Worm (Caenorhabditis elegans) whole organism, mixed stage, embryonic: Measurements from ENCODE around the gene col-132.

Experiments
- M03D4.4 ChIP-seq: sonication (generic microtip); optimal IDR thresholded peaks from 2 replicates; lab custom pipeline; 2017; ENCODE audit warnings: mild to moderate bottlenecking, missing genetic modification characterization, missing compliant biosample characterization
- bed-3 ChIP-seq: fragments of 200-800 bp; sonication (Bioruptor generic); optimal IDR thresholded peaks from 3 replicates; lab custom pipeline; 2018; ENCODE audit warnings: mild to moderate bottlenecking, missing genetic modification characterization, moderate library complexity, missing compliant biosample characterization
- ceh-39 ChIP-seq: fragments of 150-350 bp; optimal IDR thresholded peaks from 2 replicates; lab custom pipeline; 2014; ENCODE audit warnings: missing biosample characterization, missing genetic modification characterization
- ceh-43 ChIP-seq: fragments of 200-800 bp; sonication (Bioruptor generic); optimal IDR thresholded peaks from 2 replicates; lab custom pipeline; 2018; ENCODE audit warnings: mild to moderate bottlenecking, missing genetic modification characterization, moderate library complexity, missing compliant biosample characterization
- ces-1 ChIP-seq: fragments of 150-350 bp; optimal IDR thresholded peaks from 2 replicates; lab custom pipeline; 2014; ENCODE audit warnings: missing biosample characterization, missing genetic modification reagents, missing genetic modification characterization
- cnd-1 ChIP-seq: fragments of 200-800 bp; sonication (Bioruptor generic); optimal IDR thresholded peaks from 2 replicates; lab custom pipeline; 2018; ENCODE audit warnings: mild to moderate bottlenecking, missing genetic modification characterization, missing compliant biosample characterization
- elt-1 ChIP-seq: sonication (generic microtip); optimal IDR thresholded peaks from 2 replicates; lab custom pipeline; 2017; ENCODE audit warnings: missing genetic modification characterization, mild to moderate bottlenecking, missing compliant biosample characterization, antibody characterized with exemption, moderate library complexity, borderline replicate concordance; ENCODE audit not compliant: insufficient read depth
- flh-1 ChIP-seq: fragments of 200-800 bp; sonication (Bioruptor generic); optimal IDR thresholded peaks from 2 replicates; lab custom pipeline; 2018; ENCODE audit warnings: mild to moderate bottlenecking, missing genetic modification characterization, moderate library complexity, missing compliant biosample characterization
- ham-2 ChIP-seq: fragments of 200-800 bp; sonication (Bioruptor generic); optimal IDR thresholded peaks from 2 replicates; lab custom pipeline; 2018; ENCODE audit warnings: mild to moderate bottlenecking, missing genetic modification characterization, missing compliant biosample characterization
- hlh-1 ChIP-seq: fragments of 150-350 bp; optimal IDR thresholded peaks from 2 replicates; lab custom pipeline; 2014; ENCODE audit warnings: missing biosample characterization, missing genetic modification reagents, missing genetic modification characterization
- lin-13 ChIP-seq: fragments of 150-350 bp; optimal IDR thresholded peaks from 2 replicates; lab custom pipeline; 2014; ENCODE audit warnings: missing biosample characterization, missing genetic modification characterization
- lin-32 ChIP-seq: fragments of 200-800 bp; sonication (Bioruptor generic); optimal IDR thresholded peaks from 2 replicates; lab custom pipeline; 2018; ENCODE audit warnings: mild to moderate bottlenecking, missing genetic modification characterization, missing compliant biosample characterization
- mep-1 ChIP-seq: fragments of 150-350 bp; optimal IDR thresholded peaks from 2 replicates; lab custom pipeline; 2017; ENCODE audit warnings: missing biosample characterization, missing genetic modification reagents, missing genetic modification characterization, inconsistent platforms
- mls-2 ChIP-seq: sonication (generic microtip); optimal IDR thresholded peaks from 2 replicates; lab custom pipeline; 2016; ENCODE audit warnings: mild to moderate bottlenecking, missing genetic modification characterization, moderate library complexity, missing compliant biosample characterization
- nhr-2 ChIP-seq: fragments of 150-350 bp; optimal IDR thresholded peaks from 2 replicates; lab custom pipeline; 2014; ENCODE audit warnings: missing biosample characterization, missing genetic modification characterization
- nhr-237 ChIP-seq: fragments of 150-350 bp; optimal IDR thresholded peaks from 2 replicates; lab custom pipeline; 2014; ENCODE audit warnings: missing biosample characterization, missing genetic modification characterization
- nhr-28 ChIP-seq: fragments of 150-350 bp; optimal IDR thresholded peaks from 2 replicates; lab custom pipeline; 2014; ENCODE audit warnings: missing biosample characterization, missing genetic modification characterization
- nhr-76 ChIP-seq: sonication (generic microtip); optimal IDR thresholded peaks from 2 replicates; lab custom pipeline; 2017; ENCODE audit warnings: missing biosample characterization, missing genetic modification characterization
- pha-4 ChIP-seq: fragments of 150-350 bp; optimal IDR thresholded peaks from 2 replicates; lab custom pipeline; 2018; ENCODE audit warnings: missing biosample characterization, missing genetic modification reagents, missing genetic modification characterization
- sem-2 ChIP-seq: fragments of 200-800 bp; sonication (Bioruptor generic); optimal IDR thresholded peaks from 2 replicates; lab custom pipeline; 2018; ENCODE audit warnings: mild to moderate bottlenecking, missing genetic modification characterization, missing compliant biosample characterization
- snpc-4 ChIP-seq: fragments of 150-350 bp; optimal IDR thresholded peaks from 2 replicates; lab custom pipeline; 2014; ENCODE audit warnings: missing biosample characterization, missing genetic modification characterization
- sptf-1 ChIP-seq: sonication (generic microtip); optimal IDR thresholded peaks from 2 replicates; lab custom pipeline; 2017; ENCODE audit warnings: mild to moderate bottlenecking, missing genetic modification characterization, moderate library complexity, missing compliant biosample characterization
- unc-120 ChIP-seq: sonication (generic microtip); optimal IDR thresholded peaks from 2 replicates; lab custom pipeline; 2017; ENCODE audit warnings: missing genetic modification characterization, missing compliant biosample characterization; ENCODE audit not compliant: poor library complexity, severe bottlenecking
- unc-62 ChIP-seq: fragments of 150-350 bp; optimal IDR thresholded peaks from 2 replicates; lab custom pipeline; 2014; ENCODE audit warnings: missing biosample characterization, missing genetic modification reagents, missing genetic modification characterization
- zip-8 ChIP-seq: fragments of 150-350 bp; optimal IDR thresholded peaks from 2 replicates; lab custom pipeline; 2014; ENCODE audit warnings: missing biosample characterization, missing genetic modification characterization
- ztf-11 ChIP-seq: fragments of 150-350 bp; optimal IDR thresholded peaks from 2 replicates; lab custom pipeline; 2014; ENCODE audit warnings: missing biosample characterization, missing genetic modification characterization

Gene col-132

ce11 chrIV:13044980-13045379, 45.9 kb downstream of the col-132 start:
- TF ChIP-seq cnd-1 (tag; lab: Kevin White, UChicago), result no peak
- no peak for TF ChIP-seq M03D4.4 (tag; lab: Kevin White, UChicago)
- TF ChIP-seq ztf-11 (tag; lab: Kevin White, UChicago), result no peak
- TF ChIP-seq lin-13 (tag; lab: Kevin White, UChicago), result no peak
- no peak for TF ChIP-seq ceh-43 (GFP tag; lab: Kevin White, UChicago)
- no peak for TF ChIP-seq nhr-76 (tag; lab: Kevin White, UChicago)
- TF ChIP-seq ceh-39 (tag; lab: Kevin White, UChicago), result no peak
- TF ChIP-seq mls-2 (tag; lab: Kevin White, UChicago), result no peak
- no peak for TF ChIP-seq nhr-28 (tag; lab: Kevin White, UChicago)
- no peak for TF ChIP-seq ham-2 (GFP tag; lab: Kevin White, UChicago)
- no peak for TF ChIP-seq snpc-4
- TF ChIP-seq elt-1 (tag; lab: Kevin White, UChicago), result no peak
- TF ChIP-seq pha-4 (tag; lab: Kevin White, UChicago), result no peak
- no peak for TF ChIP-seq nhr-2 (tag; lab: Kevin White, UChicago)
- no peak for TF ChIP-seq nhr-237 (tag; lab: Kevin White, UChicago)
- no peak for TF ChIP-seq flh-1
- TF ChIP-seq zip-8, result no peak
- no peak for TF ChIP-seq unc-120
- no peak for TF ChIP-seq lin-32 (GFP tag; lab: Kevin White, UChicago)
- no peak for TF ChIP-seq ces-1 (GFP tag; lab: Kevin White, UChicago)

- no peak for TF ChIP-seq nhr-237 (tag; lab: Kevin White, UChicago)
- no peak for TF ChIP-seq unc-62 (GFP tag; lab: Kevin White, UChicago)
- no peak for TF ChIP-seq M03D4.4 (tag; lab: Kevin White, UChicago)
- TF ChIP-seq sptf-1 (tag; lab: Kevin White, UChicago), result no peak
Measured at ce11 chrIV:13042091-13042490, 48.8 kb downstream of the col-132 start, which contains the start of gene amt-2. amt-2 (plus strand) TSS chrIV:13042391.

DNA sequence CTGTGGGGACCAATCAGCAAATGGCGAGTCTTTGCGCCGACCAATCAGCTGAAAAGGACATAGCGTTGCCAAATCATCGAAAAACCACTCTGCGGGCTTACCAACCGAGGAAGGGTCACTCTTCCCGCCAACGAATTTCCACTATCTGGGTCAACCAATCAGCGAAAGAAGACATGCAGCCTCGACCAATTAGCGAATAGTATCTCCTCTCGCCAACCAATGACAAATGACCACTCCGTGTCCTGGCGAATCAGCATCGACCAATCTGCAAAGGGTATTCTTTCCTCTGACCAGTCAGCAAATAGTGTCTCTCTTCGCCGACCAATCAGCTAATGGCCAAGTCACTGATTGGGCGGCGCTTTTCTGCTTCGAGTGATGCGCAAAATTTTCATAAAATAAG, 49.4 kb downstream of the col-132 start:
- TF ChIP-seq zip-8 (no peak), M03D4.4 (tag; lab: Kevin White, UChicago) (no peak), nhr-76 (tag; lab: Kevin White, UChicago) (no peak), bed-3 (GFP tag; lab: Kevin White, UChicago) (no peak), lin-13 (tag; lab: Kevin White, UChicago) (no peak), sem-2 (GFP tag; lab: Kevin White, UChicago) (no peak), mls-2 (tag; lab: Kevin White, UChicago) (no peak), sptf-1 (tag; lab: Kevin White, UChicago) (no peak), nhr-237 (tag; lab: Kevin White, UChicago) (no peak), hlh-1 (no peak), nhr-2 (tag; lab: Kevin White, UChicago) (no peak), mep-1 (tag; lab: Kevin White, UChicago) (no peak), cnd-1 (tag; lab: Kevin White, UChicago) (no peak)
- TF ChIP-seq, all 35 proteins: peak for 0
